Fruit fly (Drosophila melanogaster): ENCODE results near the gene br.

DNA sequence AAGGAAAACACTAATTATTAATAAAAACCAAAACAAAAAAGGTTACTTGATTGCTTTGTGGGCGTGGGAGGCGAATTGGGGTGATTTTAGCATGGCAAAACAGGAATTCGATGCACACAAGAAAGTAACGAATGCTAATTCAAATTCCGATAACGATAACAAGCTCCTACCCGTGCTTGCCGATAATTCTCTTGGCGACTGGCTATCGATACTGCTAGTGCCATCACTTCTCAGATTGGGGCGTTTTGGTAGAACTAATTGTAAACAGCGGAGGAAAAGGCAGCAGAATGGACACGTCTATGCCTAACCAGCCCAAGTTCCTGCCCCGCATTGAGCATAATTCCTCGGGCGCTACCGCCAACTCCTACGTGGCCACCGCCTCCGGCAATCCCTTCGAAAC is 89.9 kb downstream of the br start, which contains the start of gene dor:
- TF ChIP-seq Hr96 (GFP tag; optimal IDR thresholded peaks at IDR 0.05), result no peak
- no peak for TF ChIP-seq CG14711 (tag; optimal IDR thresholded peaks at IDR 0.05)
- TF ChIP-seq CG5204 (GFP tag; optimal IDR thresholded peaks at IDR 0.05), result no peak
- TF ChIP-seq CG7101 (tag; optimal IDR thresholded peaks at IDR 0.05), result no peak
- TF ChIP-seq CG11617 (GFP tag; optimal IDR thresholded peaks at IDR 0.05), result no peak
- no peak for TF ChIP-seq tj (GFP tag; optimal IDR thresholded peaks at IDR 0.05)
- TF ChIP-seq pad (GFP tag; optimal IDR thresholded peaks at IDR 0.05), result no peak
